Fruit fly (Drosophila melanogaster): ENCODE results near the gene C1GalTA.

Gene C1GalTA

dm6 chr2L:8943110-8943509 lies 7.9 kb downstream of the C1GalTA start, which contains the start of gene CG9515 (continued):
- TF ChIP-seq pho (GFP tag; optimal IDR thresholded peaks at IDR 0.05): no peak
- TF ChIP-seq CG11398 (GFP tag; optimal IDR thresholded peaks at IDR 0.05): no peak
- TF ChIP-seq CG12104 (GFP tag; optimal IDR thresholded peaks at IDR 0.05): no peak
- TF ChIP-seq Bdp1 (GFP tag; optimal IDR thresholded peaks at IDR 0.05): no peak
- TF ChIP-seq sens (GFP tag): no peak
- TF ChIP-seq CG1529 (GFP tag; optimal IDR thresholded peaks at IDR 0.05): no peak
- TF ChIP-seq CG32772 (GFP tag; IDR thresholded peaks at IDR 0.05): no peak
- TF ChIP-seq fd102C (GFP tag; optimal IDR thresholded peaks at IDR 0.05): no peak
- TF ChIP-seq CG4328 (GFP tag; optimal IDR thresholded peaks at IDR 0.05): no peak
- TF ChIP-seq CG33213 (GFP tag; optimal IDR thresholded peaks at IDR 0.05): peak; percentile 16
- TF ChIP-seq Meics (GFP tag; optimal IDR thresholded peaks at IDR 0.05): no peak
- no peak for TF ChIP-seq Hmx (GFP tag; optimal IDR thresholded peaks at IDR 0.05)
- TF ChIP-seq CG11085 (GFP tag; IDR thresholded peaks at IDR 0.05): no peak
- peak; percentile 28 for TF ChIP-seq phol (tag; optimal IDR thresholded peaks at IDR 0.05)
- TF ChIP-seq C15 (GFP tag; IDR thresholded peaks at IDR 0.05): no peak
- TF ChIP-seq psq (GFP tag; optimal IDR thresholded peaks at IDR 0.05): no peak
- TF ChIP-seq amos (GFP tag; IDR thresholded peaks at IDR 0.05; ENCODE audit: partially characterized antibody): peak; percentile 65; the same call in 1 of the 2 replicates
- no peak for TF ChIP-seq shn (GFP tag; optimal IDR thresholded peaks at IDR 0.05)
- no peak for TF ChIP-seq Lpt (GFP tag; optimal IDR thresholded peaks at IDR 0.05)
- no peak for TF ChIP-seq CG15479 (GFP tag; optimal IDR thresholded peaks at IDR 0.05)
- TF ChIP-seq gcm2 (GFP tag; optimal IDR thresholded peaks at IDR 0.05): no peak
- TF ChIP-seq CG5953 (GFP tag; IDR thresholded peaks at IDR 0.05): no peak
- TF ChIP-seq Eip74EF (GFP tag; optimal IDR thresholded peaks at IDR 0.05): no peak
- no peak for TF ChIP-seq CG2889 (GFP tag; IDR thresholded peaks at IDR 0.05)
- TF ChIP-seq CG10267 (tag; optimal IDR thresholded peaks at IDR 0.05): peak; percentile 22
- TF ChIP-seq CG18619 (GFP tag; optimal IDR thresholded peaks at IDR 0.05): no peak
- TF ChIP-seq CG15269 (tag; optimal IDR thresholded peaks at IDR 0.05): no peak
- TF ChIP-seq CG5245 (GFP tag; optimal IDR thresholded peaks at IDR 0.05): no peak
- TF ChIP-seq CG11247 (GFP tag; IDR thresholded peaks at IDR 0.05): no peak
- TF ChIP-seq Dp (GFP tag; optimal IDR thresholded peaks at IDR 0.05): peak; percentile 88
- TF ChIP-seq zfh2 (GFP tag; optimal IDR thresholded peaks at IDR 0.05): no peak
- TF ChIP-seq Atf-2 (GFP tag; optimal IDR thresholded peaks at IDR 0.05): no peak
- TF ChIP-seq org-1 (GFP tag; optimal IDR thresholded peaks at IDR 0.05): no peak
- no peak for TF ChIP-seq Dbx (GFP tag; IDR thresholded peaks at IDR 0.05)
- TF ChIP-seq ci (GFP tag; IDR thresholded peaks at IDR 0.05): no peak; the same call in 2 of the 3 replicates
- TF ChIP-seq eve (GFP tag; optimal IDR thresholded peaks at IDR 0.05): peak in 1 of 2 experiments; percentile 17
- TF ChIP-seq Spps (tag; optimal IDR thresholded peaks at IDR 0.05): no peak
- TF ChIP-seq CG7271 (tag; optimal IDR thresholded peaks at IDR 0.05): no peak
- TF ChIP-seq onecut (GFP tag; IDR thresholded peaks at IDR 0.05): no peak
- peak; percentile 31 for TF ChIP-seq CTCF (GFP tag; optimal IDR thresholded peaks at IDR 0.05)
- no peak for TF ChIP-seq CG4282 (GFP tag; optimal IDR thresholded peaks at IDR 0.05)
- no peak for TF ChIP-seq CG6854 (GFP tag; optimal IDR thresholded peaks at IDR 0.05)
- TF ChIP-seq ara (GFP tag; IDR thresholded peaks at IDR 0.05): no peak
- TF ChIP-seq sqz (GFP tag; optimal IDR thresholded peaks at IDR 0.05): no peak
- TF ChIP-seq Opbp (GFP tag; IDR thresholded peaks at IDR 0.05; ENCODE audit: partially characterized antibody): peak; percentile 86
- no peak for TF ChIP-seq CG2678 (tag; optimal IDR thresholded peaks at IDR 0.05)
- no peak for TF ChIP-seq bab2 (GFP tag; optimal IDR thresholded peaks at IDR 0.05)
- TF ChIP-seq CG34224 (GFP tag; IDR thresholded peaks at IDR 0.05; ENCODE audit: partially characterized antibody): peak; percentile 85
- no peak for TF ChIP-seq Trl (optimal IDR thresholded peaks at IDR 0.05)
- TF ChIP-seq Trl (GFP tag; optimal IDR thresholded peaks at IDR 0.05): no peak
- no peak for TF ChIP-seq CG7556 (GFP tag; optimal IDR thresholded peaks at IDR 0.05)
- peak; percentile 58 for TF ChIP-seq trem (tag; optimal IDR thresholded peaks at IDR 0.05)
- peak; percentile 48 for TF ChIP-seq pita (GFP tag; optimal IDR thresholded peaks at IDR 0.05)
- TF ChIP-seq E2f2 (GFP tag; IDR thresholded peaks at IDR 0.05): peak; percentile 92

Data from whole organism, embryonic.